Fruit fly (Drosophila melanogaster) whole organism, embryonic: Measurements from ENCODE around the gene Nadsyn.

Experiments
- B-H1 ChIP-seq: fragments of 200-800 bp; sonication (Bioruptor generic); IDR thresholded peaks from 3 replicates; pipeline ENCODE4 v1.3.6; 2022; ENCODE audit warnings: missing biosample characterization, missing genetic modification characterization
- CG11696 ChIP-seq: fragments of 200-800 bp; sonication (Bioruptor generic); IDR thresholded peaks from 2 replicates; pipeline ENCODE4 v1.3.6; 2022; ENCODE audit warnings: missing biosample characterization, missing genetic modification characterization
- CG13424 ChIP-seq: fragments of 200-800 bp; sonication (Bioruptor generic); optimal IDR thresholded peaks from 2 replicates; lab custom pipeline; 2019; ENCODE audit warnings: missing biosample characterization, mild to moderate bottlenecking, missing genetic modification characterization, moderate library complexity
- CG14050 ChIP-seq: fragments of 200-800 bp; sonication (Bioruptor generic); IDR thresholded peaks from 3 replicates; pipeline ENCODE4 v1.3.6; 2022; ENCODE audit warnings: missing biosample characterization, missing genetic modification characterization
- CG15514 ChIP-seq: fragments of 200-800 bp; sonication (Bioruptor generic); optimal IDR thresholded peaks from 3 replicates; lab custom pipeline; 2017; ENCODE audit warnings: missing biosample characterization, missing genetic modification characterization, mild to moderate bottlenecking, moderate library complexity, missing genetic modification reagents
- CG16815 ChIP-seq: fragments of 200-800 bp; sonication (Bioruptor generic); optimal IDR thresholded peaks from 3 replicates; lab custom pipeline; 2017; ENCODE audit warnings: missing biosample characterization, mild to moderate bottlenecking, missing genetic modification characterization
- CG17186 ChIP-seq: fragments of 200-800 bp; sonication (Bioruptor generic); optimal IDR thresholded peaks from 3 replicates; lab custom pipeline; 2017; ENCODE audit warnings: missing biosample characterization, missing genetic modification reagents, missing genetic modification characterization
- CG18011 ChIP-seq: fragments of 200-800 bp; sonication (Bioruptor generic); optimal IDR thresholded peaks from 2 replicates; lab custom pipeline; 2017; ENCODE audit warnings: missing biosample characterization, missing genetic modification characterization, mild to moderate bottlenecking, moderate library complexity, missing genotype
- CG2120 ChIP-seq: fragments of 200-800 bp; sonication (Bioruptor generic); optimal IDR thresholded peaks from 3 replicates; lab custom pipeline; 2016; ENCODE audit warnings: missing biosample characterization, missing genetic modification characterization
- CG2199 ChIP-seq: fragments of 200-800 bp; sonication (Bioruptor generic); IDR thresholded peaks from 3 replicates; pipeline ENCODE4 v1.3.6; 2022; ENCODE audit warnings: missing biosample characterization, missing genetic modification characterization
- CG30403 ChIP-seq: fragments of 200-800 bp; sonication (Bioruptor generic); optimal IDR thresholded peaks from 3 replicates; lab custom pipeline; 2016; ENCODE audit warnings: missing biosample characterization, missing genetic modification characterization
- CG5180 ChIP-seq: fragments of 200-800 bp; sonication (Bioruptor generic); optimal IDR thresholded peaks from 3 replicates; lab custom pipeline; 2017; ENCODE audit warnings: missing biosample characterization, missing genetic modification characterization, mild to moderate bottlenecking, moderate library complexity, missing genetic modification reagents
- CG7556 ChIP-seq: fragments of 200-800 bp; sonication (Bioruptor generic); optimal IDR thresholded peaks from 2 replicates; lab custom pipeline; 2017; ENCODE audit warnings: missing biosample characterization, mild to moderate bottlenecking, missing genetic modification characterization
- CG7786 ChIP-seq: fragments of 200-800 bp; sonication (Bioruptor generic); optimal IDR thresholded peaks from 2 replicates; lab custom pipeline; 2016; ENCODE audit warnings: missing biosample characterization, missing genetic modification characterization
- CG7839 ChIP-seq: fragments of 200-800 bp; sonication (Bioruptor generic); optimal IDR thresholded peaks from 3 replicates; lab custom pipeline; 2018; ENCODE audit warnings: missing biosample characterization, mild to moderate bottlenecking, missing genetic modification characterization, moderate library complexity
- CG8388 ChIP-seq: fragments of 200-800 bp; sonication (Bioruptor generic); optimal IDR thresholded peaks from 2 replicates; lab custom pipeline; 2019; ENCODE audit warnings: missing biosample characterization, mild to moderate bottlenecking, missing genetic modification characterization, moderate library complexity
- CG9609 ChIP-seq: fragments of 200-800 bp; sonication (Bioruptor generic); optimal IDR thresholded peaks from 3 replicates; lab custom pipeline; 2016; ENCODE audit warnings: missing biosample characterization, missing genetic modification characterization
- CG9727 ChIP-seq: fragments of 200-800 bp; sonication (Bioruptor generic); optimal IDR thresholded peaks from 3 replicates; lab custom pipeline; 2017; ENCODE audit warnings: missing biosample characterization, mild to moderate bottlenecking, missing genetic modification characterization
- CoRest ChIP-seq: fragments of 200-800 bp; sonication (Bioruptor generic); optimal IDR thresholded peaks from 3 replicates; lab custom pipeline; 2018; ENCODE audit warnings: missing biosample characterization, mild to moderate bottlenecking, missing genetic modification characterization, moderate library complexity
- D19A ChIP-seq: fragments of 200-800 bp; optimal IDR thresholded peaks from 3 replicates; lab custom pipeline; 2019; ENCODE audit warnings: missing biosample characterization, mild to moderate bottlenecking, missing genetic modification characterization, moderate library complexity
- Deaf1 ChIP-seq: fragments of 200-800 bp; optimal IDR thresholded peaks from 3 replicates; lab custom pipeline; 2019; ENCODE audit warnings: missing biosample characterization, mild to moderate bottlenecking, missing genetic modification characterization, moderate library complexity
- HLH3B ChIP-seq: fragments of 200-800 bp; sonication (Bioruptor generic); IDR thresholded peaks from 2 replicates; pipeline ENCODE4 v1.3.6; 2022; ENCODE audit warnings: missing biosample characterization, missing genetic modification characterization
- Hr51 ChIP-seq, 2 experiments: fragments of 200-800 bp; sonication (Bioruptor generic); optimal IDR thresholded peaks; 2 replicates in 1 of 2; 3 replicates in 1 of 2; lab custom pipeline; 2016 to 2018; ENCODE audit warnings: missing biosample characterization in 2 of 2, missing genetic modification characterization in 2 of 2, mild to moderate bottlenecking in 1 of 2, moderate library complexity in 1 of 2
- Mad ChIP-seq: fragments of 200-800 bp; sonication (Bioruptor generic); optimal IDR thresholded peaks from 2 replicates; lab custom pipeline; 2016; ENCODE audit warnings: missing biosample characterization, missing genetic modification characterization
- Mrtf ChIP-seq: fragments of 200-800 bp; sonication (Bioruptor generic); IDR thresholded peaks from 3 replicates; pipeline ENCODE4 v1.3.6; 2022; ENCODE audit warnings: missing biosample characterization, missing genetic modification characterization
- Nf-YA ChIP-seq: fragments of 200-800 bp; sonication (Bioruptor generic); IDR thresholded peaks from 2 replicates; pipeline ENCODE4 v1.3.6; 2022; ENCODE audit warnings: missing biosample characterization, missing genetic modification characterization
- Sin3A ChIP-seq: fragments of >200 bp; optimal IDR thresholded peaks from 2 replicates; lab custom pipeline; 2018
- Xrp1 ChIP-seq: fragments of 200-800 bp; sonication (Bioruptor generic); IDR thresholded peaks from 2 replicates; pipeline ENCODE4 v1.3.6; 2022; ENCODE audit warnings: missing biosample characterization, missing genetic modification characterization
- bbx ChIP-seq: fragments of 200-800 bp; sonication (Bioruptor generic); IDR thresholded peaks from 2 replicates; pipeline ENCODE4 v1.3.6; 2022; ENCODE audit warnings: missing biosample characterization, missing genetic modification characterization; ENCODE audit not compliant: partially characterized antibody
- cato ChIP-seq: fragments of 200-800 bp; sonication (Bioruptor generic); optimal IDR thresholded peaks from 2 replicates; lab custom pipeline; 2016; ENCODE audit warnings: missing biosample characterization, missing genetic modification characterization, borderline replicate concordance
- ci ChIP-seq: fragments of 200-800 bp; sonication (Bioruptor generic); IDR thresholded peaks from 3 replicates; pipeline ENCODE4 v1.3.6; 2022; ENCODE audit warnings: missing biosample characterization, missing genetic modification characterization
- emc ChIP-seq: fragments of 200-800 bp; sonication (Bioruptor generic); optimal IDR thresholded peaks from 2 replicates; lab custom pipeline; 2016; ENCODE audit warnings: missing biosample characterization, missing genetic modification characterization
- ewg ChIP-seq: fragments of 200-800 bp; sonication (Bioruptor generic); optimal IDR thresholded peaks from 3 replicates; lab custom pipeline; 2017; ENCODE audit warnings: mild to moderate bottlenecking, missing biosample characterization, missing genetic modification reagents, missing genetic modification characterization
- fru ChIP-seq: fragments of >200 bp; optimal IDR thresholded peaks from 2 replicates; lab custom pipeline; 2017
- gem ChIP-seq: fragments of 200-800 bp; sonication (Bioruptor generic); optimal IDR thresholded peaks from 2 replicates; lab custom pipeline; 2019; ENCODE audit warnings: missing biosample characterization, mild to moderate bottlenecking, missing genetic modification characterization, moderate library complexity
- insv ChIP-seq, 2 experiments: fragments of 200-800 bp; sonication (Bioruptor generic); optimal IDR thresholded peaks; 3 replicates each; lab custom pipeline; 2016 to 2018; ENCODE audit warnings: missing biosample characterization in 2 of 2, missing genetic modification characterization in 2 of 2
- ken ChIP-seq: fragments of 200-800 bp; sonication (Bioruptor generic); IDR thresholded peaks from 3 replicates; pipeline ENCODE4 v1.3.6; 2022; ENCODE audit warnings: missing biosample characterization, missing genetic modification characterization
- kni ChIP-seq: fragments of 200-800 bp; sonication (Bioruptor generic); optimal IDR thresholded peaks from 3 replicates; lab custom pipeline; 2017; ENCODE audit warnings: mild to moderate bottlenecking, missing biosample characterization, missing genetic modification reagents, missing genetic modification characterization
- luna ChIP-seq: fragments of 200-800 bp; sonication (Bioruptor generic); optimal IDR thresholded peaks from 2 replicates; lab custom pipeline; 2016; ENCODE audit warnings: missing biosample characterization, missing genetic modification characterization
- mam ChIP-seq: fragments of 200-800 bp; sonication (Bioruptor generic); optimal IDR thresholded peaks from 3 replicates; lab custom pipeline; 2016; ENCODE audit warnings: missing biosample characterization, missing genetic modification characterization
- nmo ChIP-seq: fragments of 200-800 bp; sonication (Bioruptor generic); optimal IDR thresholded peaks from 2 replicates; lab custom pipeline; 2018; ENCODE audit warnings: missing biosample characterization, mild to moderate bottlenecking, missing genetic modification characterization, moderate library complexity
- pho ChIP-seq: fragments of 200-800 bp; sonication (Bioruptor generic); optimal IDR thresholded peaks from 2 replicates; lab custom pipeline; 2016; ENCODE audit warnings: missing biosample characterization, missing genetic modification characterization
- pita ChIP-seq: fragments of 200-800 bp; sonication (Bioruptor generic); optimal IDR thresholded peaks from 2 replicates; lab custom pipeline; 2017; ENCODE audit warnings: missing biosample characterization, mild to moderate bottlenecking, missing genetic modification characterization
- repo ChIP-seq: fragments of 200-800 bp; sonication (Bioruptor generic); optimal IDR thresholded peaks from 2 replicates; lab custom pipeline; 2016; ENCODE audit warnings: missing biosample characterization, missing genetic modification characterization
- run ChIP-seq: fragments of 200-800 bp; sonication (Bioruptor generic); optimal IDR thresholded peaks from 3 replicates; lab custom pipeline; 2018; ENCODE audit warnings: missing biosample characterization, mild to moderate bottlenecking, missing genetic modification characterization
- tgo ChIP-seq: fragments of 200-800 bp; sonication (Bioruptor generic); IDR thresholded peaks from 3 replicates; pipeline ENCODE4 v1.3.6; 2022; ENCODE audit warnings: missing biosample characterization, missing genetic modification characterization
- tin ChIP-seq: fragments of 200-800 bp; sonication (Bioruptor generic); optimal IDR thresholded peaks from 3 replicates; lab custom pipeline; 2016; ENCODE audit warnings: missing biosample characterization, missing genetic modification characterization
- unpg ChIP-seq: fragments of 200-800 bp; sonication (Bioruptor generic); optimal IDR thresholded peaks from 3 replicates; lab custom pipeline; 2018; ENCODE audit warnings: missing biosample characterization, mild to moderate bottlenecking, missing genetic modification characterization, moderate library complexity
- usp ChIP-seq: fragments of >200 bp; optimal IDR thresholded peaks from 2 replicates; lab custom pipeline; 2017; ENCODE audit warnings: missing biosample characterization, missing genetic modification characterization

The Nadsyn gene

DNA sequence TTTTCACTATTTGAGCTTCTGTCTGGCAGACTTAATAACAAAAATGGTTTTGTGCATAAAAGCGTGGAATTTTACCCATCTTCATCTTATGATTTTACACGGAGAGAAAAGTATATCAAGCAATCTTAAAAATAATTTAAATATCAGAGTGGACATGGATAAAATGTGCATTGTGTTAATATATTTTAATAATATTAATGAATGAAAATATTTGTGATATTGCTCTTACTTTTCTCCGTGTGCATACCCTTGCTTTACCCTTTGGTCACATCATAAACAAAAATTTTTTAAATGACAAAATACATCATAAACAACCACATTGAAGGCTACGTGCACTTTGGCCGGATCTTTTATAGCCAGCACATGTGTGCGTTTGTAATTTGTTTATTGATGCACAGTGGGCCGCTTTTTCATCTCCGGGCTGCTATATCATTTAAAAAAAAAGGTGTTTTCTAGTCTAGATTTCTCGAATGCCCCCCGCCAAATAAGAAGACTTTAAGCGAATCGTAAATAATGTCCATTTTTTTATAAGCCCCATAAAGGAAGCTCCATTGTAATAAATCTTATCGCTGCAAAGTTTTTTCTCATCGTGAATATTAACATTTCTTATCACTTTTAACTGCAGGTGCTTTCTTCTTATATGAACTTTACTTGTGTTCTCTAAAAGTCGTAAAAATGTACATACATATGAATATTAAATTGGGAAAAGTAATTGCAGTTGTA lies 46.5 kb upstream of the Nadsyn start (continued):
- TF ChIP-seq CG9609 (GFP tag; lab: Kevin White, UChicago) = peak; percentile 1
- peak; percentile 67 for TF ChIP-seq nmo (GFP tag; lab: Kevin White, UChicago)
- peak; percentile 44; the same call in 1 of the 3 replicates for TF ChIP-seq B-H1
- peak; percentile 4 for TF ChIP-seq tin (GFP tag; lab: Kevin White, UChicago)
- TF ChIP-seq Sin3A (lab: Kevin White, UChicago) = no peak
- TF ChIP-seq Hr51 (GFP tag; optimal IDR thresholded peaks at IDR 0.05; lab: Kevin White, UChicago) = peak in 1 of 2 experiments; percentile 63
- TF ChIP-seq CG7556 (GFP tag; lab: Kevin White, UChicago) = peak; percentile 29
- TF ChIP-seq ci (GFP tag; lab: Robert Waterston, UW) = peak; percentile 75
- TF ChIP-seq cato = no peak
- peak; percentile 57 for TF ChIP-seq Xrp1
- TF ChIP-seq HLH3B (GFP tag; lab: Robert Waterston, UW) = peak; percentile 48; the same call in 1 of the 2 replicates
- TF ChIP-seq CG7839 = peak; percentile 64
- TF ChIP-seq tgo (GFP tag; lab: Robert Waterston, UW) = peak; percentile 56; the same call in 2 of the 3 replicates
- no peak for TF ChIP-seq fru (lab: Kevin White, UChicago)
- peak; percentile 31 for TF ChIP-seq CG2120 (GFP tag; lab: Kevin White, UChicago)
- TF ChIP-seq CG17186 = no peak
- peak; percentile 60 for TF ChIP-seq CG13424 (tag; lab: Kevin White, UChicago)
- peak; percentile 75 for TF ChIP-seq gem (tag; lab: Kevin White, UChicago)
- TF ChIP-seq CG14050 (GFP tag; lab: Robert Waterston, UW) = peak; percentile 51; the same call in 1 of the 3 replicates
- no peak for TF ChIP-seq Mad (GFP tag; lab: Kevin White, UChicago)
- 0 out of 3 replicates have a peak, but pooled peaks have one; percentile 47 for TF ChIP-seq Mrtf (GFP tag; lab: Robert Waterston, UW)
- no peak for TF ChIP-seq CG16815 (GFP tag; lab: Kevin White, UChicago)
- no peak for TF ChIP-seq mam (GFP tag; lab: Kevin White, UChicago)
- no peak for TF ChIP-seq pho (GFP tag; lab: Kevin White, UChicago)
- no peak for TF ChIP-seq kni (GFP tag; lab: Kevin White, UChicago)
- TF ChIP-seq emc (GFP tag; lab: Kevin White, UChicago) = no peak
- TF ChIP-seq CG30403 = peak; percentile 40
- TF ChIP-seq CoRest = peak; percentile 48
- TF ChIP-seq CG15514 (GFP tag; lab: Kevin White, UChicago) = no peak
- TF ChIP-seq usp (GFP tag; lab: Kevin White, UChicago) = no peak
- TF ChIP-seq CG5180 (GFP tag; lab: Kevin White, UChicago) = peak; percentile 14
- peak; percentile 27 for TF ChIP-seq CG9727 (GFP tag; lab: Kevin White, UChicago)
- peak; percentile 62 for TF ChIP-seq unpg (GFP tag; lab: Kevin White, UChicago)
- TF ChIP-seq insv (GFP tag; optimal IDR thresholded peaks at IDR 0.05; lab: Kevin White, UChicago) = no peak
- no peak for TF ChIP-seq CG11696 (GFP tag; lab: Robert Waterston, UW)
- TF ChIP-seq bbx (GFP tag; lab: Robert Waterston, UW) = no peak
- TF ChIP-seq luna (GFP tag; lab: Kevin White, UChicago) = no peak
- TF ChIP-seq CG2199 (GFP tag; lab: Robert Waterston, UW) = peak; percentile 39; the same call in 1 of the 3 replicates
- TF ChIP-seq D19A (tag; lab: Kevin White, UChicago) = peak; percentile 46
- peak; percentile 8 for TF ChIP-seq Deaf1
- TF ChIP-seq pita = no peak
- TF ChIP-seq CG8388 (GFP tag; lab: Kevin White, UChicago) = peak; percentile 54
- peak; percentile 50 for TF ChIP-seq run (tag; lab: Kevin White, UChicago)
- TF ChIP-seq CG18011 = no peak
- no peak for TF ChIP-seq CG7786 (GFP tag; lab: Kevin White, UChicago)
- TF ChIP-seq ewg (GFP tag; lab: Kevin White, UChicago) = peak; percentile 2
- TF ChIP-seq Nf-YA (GFP tag; lab: Robert Waterston, UW) = 0 out of 2 replicates have a peak, but pooled peaks have one; percentile 46
- TF ChIP-seq ken (GFP tag; lab: Robert Waterston, UW) = 0 out of 3 replicates have a peak, but pooled peaks have one; percentile 45
- no peak for TF ChIP-seq repo (GFP tag; lab: Kevin White, UChicago)
